Fruit fly (Drosophila melanogaster) whole organism, embryonic: ENCODE results near the gene bb8.
A peak's percentile ranks its signal among the peaks of the same experiment; 100 is the strongest.

Experiments used
- ATbp ChIP-seq: fragments of 200-800 bp; sonication (Bioruptor generic); optimal IDR thresholded peaks from 2 replicates; lab custom pipeline; 2017; ENCODE audit warnings: missing biosample characterization, mild to moderate bottlenecking, missing genetic modification characterization, missing genetic modification reagents
- Adf1 ChIP-seq: fragments of 200-800 bp; sonication (Bioruptor generic); IDR thresholded peaks from 2 replicates; pipeline ENCODE4 v1.3.6; 2022; ENCODE audit warnings: missing biosample characterization, missing genetic modification characterization
- Bdp1 ChIP-seq: fragments of 200-800 bp; sonication (Bioruptor generic); optimal IDR thresholded peaks from 3 replicates; lab custom pipeline; 2016; ENCODE audit warnings: missing biosample characterization, missing genetic modification characterization
- Blimp-1 ChIP-seq: fragments of 200-800 bp; sonication (Bioruptor generic); optimal IDR thresholded peaks from 3 replicates; lab custom pipeline; 2018; ENCODE audit warnings: missing biosample characterization, missing genetic modification characterization, mild to moderate bottlenecking, moderate library complexity, missing genetic modification reagents
- BtbVII ChIP-seq: fragments of 200-800 bp; sonication (Bioruptor generic); optimal IDR thresholded peaks from 3 replicates; lab custom pipeline; 2017; ENCODE audit warnings: missing biosample characterization, mild to moderate bottlenecking, missing genetic modification characterization
- CG1024 ChIP-seq: fragments of 200-800 bp; sonication (Bioruptor generic); IDR thresholded peaks from 2 replicates; pipeline ENCODE4 v1.3.6; 2022; ENCODE audit warnings: missing biosample characterization, missing genetic modification characterization
- CG10959 ChIP-seq: fragments of 200-800 bp; sonication (Bioruptor generic); IDR thresholded peaks from 2 replicates; pipeline ENCODE4 v1.3.6; 2022; ENCODE audit warnings: missing biosample characterization, missing genetic modification characterization
- CG11696 ChIP-seq: fragments of 200-800 bp; sonication (Bioruptor generic); IDR thresholded peaks from 2 replicates; pipeline ENCODE4 v1.3.6; 2022; ENCODE audit warnings: missing biosample characterization, missing genetic modification characterization
- CG14014 ChIP-seq: fragments of 200-800 bp; sonication (Bioruptor generic); IDR thresholded peaks from 2 replicates; pipeline ENCODE4 v1.3.6; 2022; ENCODE audit warnings: missing biosample characterization, missing genetic modification characterization
- CG14050 ChIP-seq: fragments of 200-800 bp; sonication (Bioruptor generic); IDR thresholded peaks from 3 replicates; pipeline ENCODE4 v1.3.6; 2022; ENCODE audit warnings: missing biosample characterization, missing genetic modification characterization
- CG14441 ChIP-seq: fragments of 200-800 bp; sonication (Bioruptor generic); IDR thresholded peaks from 2 replicates; pipeline ENCODE4 v1.3.6; 2022; ENCODE audit warnings: missing biosample characterization, missing genetic modification characterization
- CG14710 ChIP-seq: fragments of 200-800 bp; sonication (Bioruptor generic); optimal IDR thresholded peaks from 3 replicates; lab custom pipeline; 2019; ENCODE audit warnings: missing biosample characterization, mild to moderate bottlenecking, missing genetic modification characterization, moderate library complexity
- CG15073 ChIP-seq: fragments of 200-800 bp; sonication (Bioruptor generic); optimal IDR thresholded peaks from 2 replicates; lab custom pipeline; 2016; ENCODE audit warnings: missing biosample characterization, missing genetic modification characterization
- CG18599 ChIP-seq: fragments of 200-800 bp; sonication (Bioruptor generic); optimal IDR thresholded peaks from 3 replicates; lab custom pipeline; 2017; ENCODE audit warnings: missing biosample characterization, missing genetic modification characterization, mild to moderate bottlenecking, moderate library complexity, missing genetic modification reagents
- CG18619 ChIP-seq: fragments of 200-800 bp; sonication (Bioruptor generic); optimal IDR thresholded peaks from 3 replicates; lab custom pipeline; 2017; ENCODE audit warnings: missing biosample characterization, mild to moderate bottlenecking, missing genetic modification characterization
- CG2678 ChIP-seq: fragments of 200-800 bp; sonication (Bioruptor generic); optimal IDR thresholded peaks from 3 replicates; lab custom pipeline; 2019; ENCODE audit warnings: missing biosample characterization, mild to moderate bottlenecking, missing genetic modification characterization, moderate library complexity
- CG32532 ChIP-seq: fragments of 200-800 bp; sonication (Bioruptor generic); IDR thresholded peaks from 2 replicates; pipeline ENCODE4 v1.3.6; 2022; ENCODE audit warnings: missing biosample characterization, missing genetic modification characterization
- CG42726 ChIP-seq: fragments of 200-800 bp; sonication (Bioruptor generic); IDR thresholded peaks from 2 replicates; pipeline ENCODE4 v1.3.6; 2022; ENCODE audit warnings: missing biosample characterization, missing genetic modification characterization; ENCODE audit not compliant: partially characterized antibody
- CG4360 ChIP-seq: fragments of 200-800 bp; sonication (Bioruptor generic); IDR thresholded peaks from 2 replicates; pipeline ENCODE4 v1.3.6; 2022; ENCODE audit warnings: missing biosample characterization, missing genetic modification characterization
- CG7357 ChIP-seq: fragments of 200-800 bp; sonication (Bioruptor generic); IDR thresholded peaks from 3 replicates; pipeline ENCODE4 v1.3.6; 2022; ENCODE audit warnings: missing biosample characterization, missing genetic modification characterization
- CG7556 ChIP-seq: fragments of 200-800 bp; sonication (Bioruptor generic); optimal IDR thresholded peaks from 2 replicates; lab custom pipeline; 2017; ENCODE audit warnings: missing biosample characterization, mild to moderate bottlenecking, missing genetic modification characterization
- CG8281 ChIP-seq: fragments of 200-800 bp; sonication (Bioruptor generic); optimal IDR thresholded peaks from 2 replicates; lab custom pipeline; 2018; ENCODE audit warnings: missing biosample characterization, mild to moderate bottlenecking, missing genetic modification characterization, moderate library complexity
- CHES-1-like ChIP-seq: fragments of 200-800 bp; sonication (Bioruptor generic); optimal IDR thresholded peaks from 2 replicates; lab custom pipeline; 2016; ENCODE audit warnings: missing biosample characterization, missing genetic modification characterization
- D19A ChIP-seq: fragments of 200-800 bp; optimal IDR thresholded peaks from 3 replicates; lab custom pipeline; 2019; ENCODE audit warnings: missing biosample characterization, mild to moderate bottlenecking, missing genetic modification characterization, moderate library complexity
- Dek ChIP-seq: fragments of 200-800 bp; sonication (Bioruptor generic); optimal IDR thresholded peaks from 3 replicates; lab custom pipeline; 2019; ENCODE audit warnings: missing biosample characterization, mild to moderate bottlenecking, missing genetic modification characterization, moderate library complexity
- Eip74EF ChIP-seq, 2 experiments: fragments of 200-800 bp in 1 of 2; fragments of >200 bp in 1 of 2; sonication (Bioruptor generic) in 1 of 2; optimal IDR thresholded peaks; 2 replicates each; lab custom pipeline; 2017 to 2019; ENCODE audit warnings: missing biosample characterization in 2 of 2, missing genetic modification characterization in 2 of 2, mild to moderate bottlenecking in 1 of 2, moderate library complexity in 1 of 2
- Gsc ChIP-seq: fragments of 200-800 bp; sonication (Bioruptor generic); IDR thresholded peaks from 2 replicates; pipeline ENCODE4 v1.3.6; 2022; ENCODE audit warnings: missing biosample characterization, missing genetic modification characterization
- Hmr ChIP-seq: fragments of 200-800 bp; sonication (Bioruptor generic); optimal IDR thresholded peaks from 3 replicates; lab custom pipeline; 2017; ENCODE audit warnings: mild to moderate bottlenecking, missing biosample characterization, missing genetic modification reagents, missing genetic modification characterization
- Rx ChIP-seq: fragments of 200-800 bp; sonication (Bioruptor generic); IDR thresholded peaks from 2 replicates; pipeline ENCODE4 v1.3.6; 2022; ENCODE audit warnings: missing biosample characterization, missing genetic modification characterization
- aop ChIP-seq: fragments of 200-800 bp; sonication (Bioruptor generic); IDR thresholded peaks from 2 replicates; pipeline ENCODE4 v1.3.6; 2022; ENCODE audit warnings: missing biosample characterization, missing genetic modification characterization
- ara ChIP-seq: fragments of 200-800 bp; sonication (Bioruptor generic); IDR thresholded peaks from 2 replicates; pipeline ENCODE4 v1.3.6; 2022; ENCODE audit warnings: missing biosample characterization, missing genetic modification characterization
- ash1 ChIP-seq: fragments of 200-800 bp; sonication (Bioruptor generic); optimal IDR thresholded peaks from 2 replicates; lab custom pipeline; 2018; ENCODE audit warnings: missing biosample characterization, mild to moderate bottlenecking, missing genetic modification characterization
- cad ChIP-seq: fragments of >200 bp; optimal IDR thresholded peaks from 2 replicates; lab custom pipeline; 2017; ENCODE audit warnings: missing biosample characterization, missing genetic modification characterization
- crc ChIP-seq: fragments of 200-800 bp; sonication (Bioruptor generic); optimal IDR thresholded peaks from 2 replicates; lab custom pipeline; 2016; ENCODE audit warnings: missing biosample characterization, missing genetic modification characterization
- dimm ChIP-seq: fragments of 200-800 bp; sonication (Bioruptor generic); IDR thresholded peaks from 2 replicates; pipeline ENCODE4 v1.3.6; 2022; ENCODE audit warnings: missing biosample characterization, missing genetic modification characterization
- esg ChIP-seq: fragments of 200-800 bp; sonication (Bioruptor generic); conservative IDR thresholded peaks from 2 replicates; pipeline ENCODE4 v1.3.6; 2022; ENCODE audit warnings: missing biosample characterization, missing genetic modification characterization
- eyg ChIP-seq: fragments of 200-800 bp; sonication (Bioruptor generic); optimal IDR thresholded peaks from 3 replicates; lab custom pipeline; 2016; ENCODE audit warnings: missing biosample characterization, missing genetic modification characterization
- fd96Cb ChIP-seq: fragments of 200-800 bp; sonication (Bioruptor generic); optimal IDR thresholded peaks from 2 replicates; lab custom pipeline; 2018; ENCODE audit warnings: missing biosample characterization, mild to moderate bottlenecking, missing genetic modification characterization, moderate library complexity
- her ChIP-seq: fragments of 200-800 bp; sonication (Bioruptor generic); optimal IDR thresholded peaks from 2 replicates; lab custom pipeline; 2016; ENCODE audit warnings: missing biosample characterization, missing genetic modification characterization
- jing ChIP-seq: fragments of 200-800 bp; sonication (Bioruptor generic); optimal IDR thresholded peaks from 2 replicates; lab custom pipeline; 2018; ENCODE audit warnings: missing biosample characterization, mild to moderate bottlenecking, missing genetic modification characterization
- nmo ChIP-seq: fragments of 200-800 bp; sonication (Bioruptor generic); optimal IDR thresholded peaks from 2 replicates; lab custom pipeline; 2018; ENCODE audit warnings: missing biosample characterization, mild to moderate bottlenecking, missing genetic modification characterization, moderate library complexity
- pfk ChIP-seq: fragments of 200-800 bp; sonication (Bioruptor generic); optimal IDR thresholded peaks from 2 replicates; lab custom pipeline; 2018; ENCODE audit warnings: missing biosample characterization, mild to moderate bottlenecking, missing genetic modification characterization, moderate library complexity
- rib ChIP-seq: fragments of 200-800 bp; sonication (Bioruptor generic); IDR thresholded peaks from 2 replicates; pipeline ENCODE4 v1.3.6; 2022; ENCODE audit warnings: missing biosample characterization, missing genetic modification characterization
- run ChIP-seq: fragments of 200-800 bp; sonication (Bioruptor generic); optimal IDR thresholded peaks from 3 replicates; lab custom pipeline; 2018; ENCODE audit warnings: missing biosample characterization, mild to moderate bottlenecking, missing genetic modification characterization
- sc ChIP-seq, 3 experiments: fragments of >200 bp in 2 of 3; fragments of 200-800 bp in 1 of 3; sonication (Bioruptor generic) in 1 of 3; optimal IDR thresholded peaks; 2 replicates in 2 of 3; 3 replicates in 1 of 3; lab custom pipeline; 2017; ENCODE audit warnings: mild to moderate bottlenecking in 1 of 3, missing biosample characterization in 1 of 3, missing genetic modification characterization in 1 of 3, missing genetic modification reagents in 1 of 3
- seq ChIP-seq: fragments of 200-800 bp; sonication (Bioruptor generic); IDR thresholded peaks from 2 replicates; pipeline ENCODE4 v1.3.6; 2022; ENCODE audit warnings: missing biosample characterization, missing genetic modification characterization
- stc ChIP-seq: fragments of 200-800 bp; sonication (Bioruptor generic); IDR thresholded peaks from 2 replicates; pipeline ENCODE4 v1.3.6; 2022; ENCODE audit warnings: missing biosample characterization, missing genetic modification characterization
- zen2 ChIP-seq: fragments of 200-800 bp; sonication (Bioruptor generic); IDR thresholded peaks from 3 replicates; pipeline ENCODE4 v1.3.6; 2022; ENCODE audit warnings: missing biosample characterization, missing genetic modification characterization; ENCODE audit not compliant: partially characterized antibody

Gene bb8

dm6 chr3R:23239934-23240632 is 49.9 kb downstream of the bb8 start (continued):
- peak; percentile 51 for TF ChIP-seq CG14441
- TF ChIP-seq ara: peak; percentile 60; the same call in 1 of the 2 replicates
- peak; percentile 13 for TF ChIP-seq jing (GFP tag; lab: Kevin White, UChicago)
- TF ChIP-seq CG8281: no peak
- no peak for TF ChIP-seq pfk (GFP tag; lab: Kevin White, UChicago)
- peak; percentile 93 for TF ChIP-seq CG18599 (GFP tag; lab: Kevin White, UChicago)
- peak; percentile 48 for TF ChIP-seq CG14050
- peak; percentile 75 for TF ChIP-seq fd96Cb
- TF ChIP-seq sc (optimal IDR thresholded peaks at IDR 0.05; lab: Kevin White, UChicago): no peak
- peak; percentile 9 for TF ChIP-seq sc (GFP tag; optimal IDR thresholded peaks at IDR 0.05; lab: Kevin White, UChicago)
- no peak for TF ChIP-seq dimm
- TF ChIP-seq CG7556: peak; percentile 82
- TF ChIP-seq Dek: peak; percentile 69
- peak; percentile 15; the same call in 1 of the 2 replicates for TF ChIP-seq Rx (GFP tag; lab: Robert Waterston, UW)
- TF ChIP-seq CG14014: peak; percentile 60; the same call in 1 of the 2 replicates
- 0 out of 2 replicates have a peak, but pooled peaks have one; percentile 19 for TF ChIP-seq Gsc (GFP tag; lab: Robert Waterston, UW)
- TF ChIP-seq eyg (GFP tag; lab: Kevin White, UChicago): no peak
- TF ChIP-seq Blimp-1 (GFP tag; lab: Kevin White, UChicago): peak; percentile 83
- peak; percentile 33; the same call in 1 of the 2 replicates for TF ChIP-seq Adf1 (GFP tag; lab: Robert Waterston, UW)
- TF ChIP-seq cad (GFP tag; lab: Kevin White, UChicago): no peak
- TF ChIP-seq her (GFP tag; lab: Kevin White, UChicago): peak; percentile 7
- TF ChIP-seq Eip74EF (GFP tag; optimal IDR thresholded peaks at IDR 0.05; lab: Kevin White, UChicago): peak in 1 of 2 experiments; percentile 70
- TF ChIP-seq esg (GFP tag; lab: Robert Waterston, UW): peak; percentile 41; the same call in 1 of the 2 replicates
- peak; percentile 48 for TF ChIP-seq run (tag; lab: Kevin White, UChicago)
- peak; percentile 70; the same call in 1 of the 2 replicates for TF ChIP-seq seq
- no peak for TF ChIP-seq CG15073
- no peak for TF ChIP-seq CG10959 (GFP tag; lab: Robert Waterston, UW)
- TF ChIP-seq CG32532 (GFP tag; lab: Robert Waterston, UW): peak; percentile 72
- TF ChIP-seq stc (GFP tag; lab: Robert Waterston, UW): peak; percentile 77
- no peak for TF ChIP-seq Bdp1 (GFP tag; lab: Kevin White, UChicago)
- TF ChIP-seq CG14710: peak; percentile 48
- peak; percentile 81 for TF ChIP-seq nmo (GFP tag; lab: Kevin White, UChicago)
- TF ChIP-seq CG42726 (GFP tag; lab: Robert Waterston, UW): no peak
- TF ChIP-seq crc (GFP tag; lab: Kevin White, UChicago): peak; percentile 24
- peak; percentile 41; the same call in 1 of the 3 replicates for TF ChIP-seq CG7357 (GFP tag; lab: Robert Waterston, UW)
- TF ChIP-seq D19A (tag; lab: Kevin White, UChicago): peak; percentile 70
- peak; percentile 84 for TF ChIP-seq CG2678 (tag; lab: Kevin White, UChicago)
- no peak for TF ChIP-seq ash1
- TF ChIP-seq CG4360 (GFP tag; lab: Robert Waterston, UW): peak; percentile 55
- TF ChIP-seq Hmr (GFP tag; lab: Kevin White, UChicago): peak; percentile 81
- 0 out of 2 replicates have a peak, but pooled peaks have one; percentile 10 for TF ChIP-seq CG11696 (GFP tag; lab: Robert Waterston, UW)
- TF ChIP-seq CG18619 (GFP tag; lab: Kevin White, UChicago): peak; percentile 29
- TF ChIP-seq ATbp (GFP tag; lab: Kevin White, UChicago): peak; percentile 70
- TF ChIP-seq aop (GFP tag; lab: Robert Waterston, UW): no peak
- TF ChIP-seq rib (GFP tag; lab: Robert Waterston, UW): no peak
- no peak for TF ChIP-seq zen2 (GFP tag; lab: Robert Waterston, UW)
- no peak for TF ChIP-seq CG1024 (GFP tag; lab: Robert Waterston, UW)
- TF ChIP-seq CHES-1-like (GFP tag; lab: Kevin White, UChicago): peak; percentile 30
- TF ChIP-seq BtbVII: peak; percentile 67
